Fruit fly (Drosophila melanogaster) whole organism, embryonic: ENCODE results near the gene CG33120.

Experiments
- CG12155 ChIP-seq: fragments of 200-800 bp; sonication (Bioruptor generic); optimal IDR thresholded peaks from 3 replicates; lab custom pipeline; 2016; ENCODE audit warnings: missing biosample characterization, missing genetic modification characterization
- CG13624 ChIP-seq: fragments of 200-800 bp; sonication (Bioruptor generic); optimal IDR thresholded peaks from 2 replicates; lab custom pipeline; 2016; ENCODE audit warnings: missing biosample characterization, missing genetic modification characterization
- CG14441 ChIP-seq: fragments of 200-800 bp; sonication (Bioruptor generic); IDR thresholded peaks from 2 replicates; pipeline ENCODE4 v1.3.6; 2022; ENCODE audit warnings: missing biosample characterization, missing genetic modification characterization
- CG15479 ChIP-seq: fragments of 200-800 bp; sonication (Bioruptor generic); optimal IDR thresholded peaks from 3 replicates; lab custom pipeline; 2019; ENCODE audit warnings: missing biosample characterization, mild to moderate bottlenecking, missing genetic modification characterization, moderate library complexity
- CG1603 ChIP-seq: fragments of 200-800 bp; sonication (Bioruptor generic); optimal IDR thresholded peaks from 2 replicates; lab custom pipeline; 2019; ENCODE audit warnings: missing biosample characterization, mild to moderate bottlenecking, missing genetic modification characterization, moderate library complexity
- CG17912 ChIP-seq: fragments of 200-800 bp; sonication (Bioruptor generic); optimal IDR thresholded peaks from 2 replicates; lab custom pipeline; 2018; ENCODE audit warnings: missing biosample characterization, mild to moderate bottlenecking, missing genetic modification characterization
- CG18262 ChIP-seq: fragments of 200-800 bp; optimal IDR thresholded peaks from 3 replicates; lab custom pipeline; 2019; ENCODE audit warnings: missing biosample characterization, mild to moderate bottlenecking, missing genetic modification characterization, moderate library complexity
- CG18476 ChIP-seq: fragments of 200-800 bp; sonication (Bioruptor generic); optimal IDR thresholded peaks from 2 replicates; lab custom pipeline; 2016; ENCODE audit warnings: missing biosample characterization, mild to moderate bottlenecking, missing genetic modification characterization
- CG2116 ChIP-seq: fragments of 200-800 bp; sonication (Bioruptor generic); optimal IDR thresholded peaks from 3 replicates; lab custom pipeline; 2018; ENCODE audit warnings: missing biosample characterization, mild to moderate bottlenecking, missing genetic modification characterization
- CG2120 ChIP-seq: fragments of 200-800 bp; sonication (Bioruptor generic); optimal IDR thresholded peaks from 3 replicates; lab custom pipeline; 2016; ENCODE audit warnings: missing biosample characterization, missing genetic modification characterization
- CG4360 ChIP-seq: fragments of 200-800 bp; sonication (Bioruptor generic); IDR thresholded peaks from 2 replicates; pipeline ENCODE4 v1.3.6; 2022; ENCODE audit warnings: missing biosample characterization, missing genetic modification characterization
- CG4424 ChIP-seq: fragments of 200-800 bp; sonication (Bioruptor generic); optimal IDR thresholded peaks from 3 replicates; lab custom pipeline; 2016; ENCODE audit warnings: missing biosample characterization, missing genetic modification characterization
- CG7786 ChIP-seq: fragments of 200-800 bp; sonication (Bioruptor generic); optimal IDR thresholded peaks from 2 replicates; lab custom pipeline; 2016; ENCODE audit warnings: missing biosample characterization, missing genetic modification characterization
- CG7839 ChIP-seq: fragments of 200-800 bp; sonication (Bioruptor generic); optimal IDR thresholded peaks from 3 replicates; lab custom pipeline; 2018; ENCODE audit warnings: missing biosample characterization, mild to moderate bottlenecking, missing genetic modification characterization, moderate library complexity
- CG8924 ChIP-seq: fragments of 200-800 bp; optimal IDR thresholded peaks from 3 replicates; lab custom pipeline; 2019; ENCODE audit warnings: missing biosample characterization, mild to moderate bottlenecking, missing genetic modification characterization, moderate library complexity
- CG9609 ChIP-seq: fragments of 200-800 bp; sonication (Bioruptor generic); optimal IDR thresholded peaks from 3 replicates; lab custom pipeline; 2016; ENCODE audit warnings: missing biosample characterization, missing genetic modification characterization
- CG9797 ChIP-seq: fragments of 200-800 bp; sonication (Bioruptor generic); optimal IDR thresholded peaks from 3 replicates; lab custom pipeline; 2018; ENCODE audit warnings: missing biosample characterization, mild to moderate bottlenecking, missing genetic modification characterization
- CHES-1-like ChIP-seq: fragments of 200-800 bp; sonication (Bioruptor generic); optimal IDR thresholded peaks from 2 replicates; lab custom pipeline; 2016; ENCODE audit warnings: missing biosample characterization, missing genetic modification characterization
- CTCF ChIP-seq: fragments of 200-800 bp; sonication (Bioruptor generic); optimal IDR thresholded peaks from 2 replicates; lab custom pipeline; 2017; ENCODE audit warnings: missing biosample characterization, mild to moderate bottlenecking, missing genetic modification characterization, moderate library complexity
- CoRest ChIP-seq: fragments of 200-800 bp; sonication (Bioruptor generic); optimal IDR thresholded peaks from 3 replicates; lab custom pipeline; 2018; ENCODE audit warnings: missing biosample characterization, mild to moderate bottlenecking, missing genetic modification characterization, moderate library complexity
- Ets65A ChIP-seq: fragments of 200-800 bp; sonication (Bioruptor generic); peaks from one replicate; lab custom pipeline; 2016; ENCODE audit warnings: missing biosample characterization, missing genetic modification characterization
- GATAe ChIP-seq: fragments of 200-800 bp; sonication (Bioruptor generic); conservative IDR thresholded peaks from 2 replicates; pipeline ENCODE4 v1.3.6; 2022; ENCODE audit warnings: missing biosample characterization, missing genetic modification characterization
- Jarid2 ChIP-seq: fragments of 200-800 bp; sonication (Bioruptor generic); optimal IDR thresholded peaks from 3 replicates; lab custom pipeline; 2017; ENCODE audit warnings: mild to moderate bottlenecking, missing biosample characterization, missing genetic modification reagents, missing genetic modification characterization
- Lhr ChIP-seq: fragments of 200-800 bp; sonication (Bioruptor generic); optimal IDR thresholded peaks from 3 replicates; lab custom pipeline; 2017; ENCODE audit warnings: mild to moderate bottlenecking, missing biosample characterization, missing genetic modification reagents, missing genetic modification characterization
- MBD-R2 ChIP-seq: fragments of 200-800 bp; sonication (Bioruptor generic); IDR thresholded peaks from 2 replicates; pipeline ENCODE4 v1.3.6; 2022; ENCODE audit warnings: missing biosample characterization, missing genetic modification characterization
- MESR4 ChIP-seq: fragments of 200-800 bp; sonication (Bioruptor generic); optimal IDR thresholded peaks from 2 replicates; lab custom pipeline; 2018; ENCODE audit warnings: missing biosample characterization, mild to moderate bottlenecking, missing genetic modification characterization, moderate library complexity
- NC2β ChIP-seq: fragments of 200-800 bp; sonication (Bioruptor generic); optimal IDR thresholded peaks from 2 replicates; lab custom pipeline; 2016; ENCODE audit warnings: missing biosample characterization, missing genetic modification characterization
- Scr ChIP-seq: fragments of 200-800 bp; sonication (Bioruptor generic); IDR thresholded peaks from 2 replicates; pipeline ENCODE4 v1.3.6; 2022; ENCODE audit warnings: missing biosample characterization, missing genetic modification characterization; ENCODE audit not compliant: partially characterized antibody
- Sin3A ChIP-seq: fragments of >200 bp; optimal IDR thresholded peaks from 2 replicates; lab custom pipeline; 2018
- bcd ChIP-seq: fragments of 200-800 bp; sonication (Bioruptor generic); optimal IDR thresholded peaks from 2 replicates; lab custom pipeline; 2017; ENCODE audit warnings: missing biosample characterization, mild to moderate bottlenecking, missing genetic modification characterization
- chif ChIP-seq, 2 experiments: fragments of 200-800 bp; sonication (Bioruptor generic); optimal IDR thresholded peaks; 3 replicates each; lab custom pipeline; 2016; ENCODE audit warnings: missing biosample characterization in 2 of 2, missing genetic modification characterization in 2 of 2
- chinmo ChIP-seq: fragments of 200-800 bp; sonication (Bioruptor generic); IDR thresholded peaks from 4 replicates; pipeline ENCODE4 v1.3.6; 2022; ENCODE audit warnings: missing biosample characterization, missing genetic modification characterization; ENCODE audit not compliant: partially characterized antibody
- dysf ChIP-seq: fragments of 200-800 bp; sonication (Bioruptor generic); IDR thresholded peaks from 3 replicates; pipeline ENCODE4 v1.3.6; 2022; ENCODE audit warnings: missing biosample characterization, missing genetic modification characterization
- esg ChIP-seq: fragments of 200-800 bp; sonication (Bioruptor generic); conservative IDR thresholded peaks from 2 replicates; pipeline ENCODE4 v1.3.6; 2022; ENCODE audit warnings: missing biosample characterization, missing genetic modification characterization
- fd102C ChIP-seq: fragments of 200-800 bp; sonication (Bioruptor generic); optimal IDR thresholded peaks from 2 replicates; lab custom pipeline; 2018; ENCODE audit warnings: missing biosample characterization, mild to moderate bottlenecking, missing genetic modification characterization, moderate library complexity
- hb ChIP-seq: fragments of 200-800 bp; sonication (Bioruptor generic); IDR thresholded peaks from 3 replicates; pipeline ENCODE4 v1.3.6; 2022; ENCODE audit warnings: missing biosample characterization, missing genetic modification characterization; ENCODE audit not compliant: partially characterized antibody
- her ChIP-seq: fragments of 200-800 bp; sonication (Bioruptor generic); optimal IDR thresholded peaks from 2 replicates; lab custom pipeline; 2016; ENCODE audit warnings: missing biosample characterization, missing genetic modification characterization
- insv ChIP-seq, 2 experiments: fragments of 200-800 bp; sonication (Bioruptor generic); optimal IDR thresholded peaks; 3 replicates each; lab custom pipeline; 2016 to 2018; ENCODE audit warnings: missing biosample characterization in 2 of 2, missing genetic modification characterization in 2 of 2
- lola ChIP-seq, 3 experiments: fragments of >200 bp in 2 of 3; fragments of 200-800 bp in 1 of 3; sonication (Bioruptor generic) in 1 of 3; optimal IDR thresholded peaks; 2 replicates each; lab custom pipeline; 2017 to 2019; ENCODE audit warnings: missing biosample characterization in 3 of 3, missing genetic modification characterization in 3 of 3, mild to moderate bottlenecking in 1 of 3, moderate library complexity in 1 of 3
- nmo ChIP-seq: fragments of 200-800 bp; sonication (Bioruptor generic); optimal IDR thresholded peaks from 2 replicates; lab custom pipeline; 2018; ENCODE audit warnings: missing biosample characterization, mild to moderate bottlenecking, missing genetic modification characterization, moderate library complexity
- p53 ChIP-seq: fragments of 200-800 bp; sonication (Bioruptor generic); optimal IDR thresholded peaks from 2 replicates; lab custom pipeline; 2016; ENCODE audit warnings: missing biosample characterization, missing genetic modification characterization
- sd ChIP-seq: fragments of 200-800 bp; sonication (Bioruptor generic); optimal IDR thresholded peaks from 3 replicates; lab custom pipeline; 2018; ENCODE audit warnings: missing biosample characterization, mild to moderate bottlenecking, missing genetic modification characterization, moderate library complexity
- sug ChIP-seq: fragments of 200-800 bp; optimal IDR thresholded peaks from 2 replicates; lab custom pipeline; 2019; ENCODE audit warnings: missing biosample characterization, mild to moderate bottlenecking, missing genetic modification characterization, moderate library complexity
- trem ChIP-seq: fragments of 200-800 bp; optimal IDR thresholded peaks from 3 replicates; lab custom pipeline; 2019; ENCODE audit warnings: missing biosample characterization, mild to moderate bottlenecking, missing genetic modification characterization, moderate library complexity
- tx ChIP-seq: fragments of 200-800 bp; sonication (Bioruptor generic); optimal IDR thresholded peaks from 2 replicates; lab custom pipeline; 2016; ENCODE audit warnings: missing biosample characterization, missing genetic modification characterization
- usp ChIP-seq: fragments of >200 bp; optimal IDR thresholded peaks from 2 replicates; lab custom pipeline; 2017; ENCODE audit warnings: missing biosample characterization, missing genetic modification characterization
- yki ChIP-seq: fragments of >200 bp; optimal IDR thresholded peaks from 3 replicates; lab custom pipeline; 2018
- zen ChIP-seq: fragments of 200-800 bp; sonication (Bioruptor generic); optimal IDR thresholded peaks from 3 replicates; lab custom pipeline; 2018; ENCODE audit warnings: missing biosample characterization, mild to moderate bottlenecking, missing genetic modification characterization, moderate library complexity
- zf30C ChIP-seq: fragments of 200-800 bp; sonication (Bioruptor generic); optimal IDR thresholded peaks from 3 replicates; lab custom pipeline; 2018; ENCODE audit warnings: missing biosample characterization, mild to moderate bottlenecking, missing genetic modification characterization
- zfh2 ChIP-seq: fragments of 200-800 bp; sonication (Bioruptor generic); optimal IDR thresholded peaks from 2 replicates; lab custom pipeline; 2016; ENCODE audit warnings: missing biosample characterization, missing genetic modification characterization

The CG33120 gene

dm6 chr2L:18858661-18859532 is 14.5 kb upstream of the CG33120 start, which contains the start of the genes CG10602 and mRpL13:
TSS of gene CG10602 (minus strand) at chr2L:18859248.
TSS of gene mRpL13 (minus strand) at chr2L:18859248.
- TF ChIP-seq CG4360 (GFP tag; lab: Robert Waterston, UW) (peak; percentile 86), trem (tag; lab: Kevin White, UChicago) (peak; percentile 79), Sin3A (lab: Kevin White, UChicago) (peak; percentile 4), CG9609 (GFP tag; lab: Kevin White, UChicago) (peak; percentile 49), CG15479 (no peak), zfh2 (GFP tag; lab: Kevin White, UChicago) (peak; percentile 39), zen (tag; lab: Kevin White, UChicago) (peak; percentile 84), CTCF (GFP tag; lab: Kevin White, UChicago) (peak; percentile 79), esg (GFP tag; lab: Robert Waterston, UW) (no peak), chinmo (GFP tag; lab: Robert Waterston, UW) (peak; percentile 75; the same call in 1 of the 4 replicates), her (GFP tag; lab: Kevin White, UChicago) (peak; percentile 27), CG8924 (tag; lab: Kevin White, UChicago) (peak; percentile 67), CG1603 (tag; lab: Kevin White, UChicago) (peak; percentile 81), CG18262 (no peak), Scr (GFP tag; lab: Robert Waterston, UW) (0 out of 2 replicates have a peak, but pooled peaks have one; percentile 24), CG14441 (no peak), sd (peak; percentile 66), CG7786 (GFP tag; lab: Kevin White, UChicago) (peak; percentile 9), CG7839 (tag; lab: Kevin White, UChicago) (peak; percentile 5), GATAe (GFP tag; lab: Robert Waterston, UW) (no peak), CG2116 (peak; percentile 36), fd102C (GFP tag; lab: Kevin White, UChicago) (no peak), dysf (GFP tag; lab: Robert Waterston, UW) (no peak), MBD-R2 (peak; percentile 81), MESR4 (GFP tag; lab: Kevin White, UChicago) (peak; percentile 57), CG13624 (GFP tag; lab: Kevin White, UChicago) (peak; percentile 45), CHES-1-like (GFP tag; lab: Kevin White, UChicago) (peak; percentile 31), chif (GFP tag; optimal IDR thresholded peaks at IDR 0.05; lab: Kevin White, UChicago) (peak in 1 of 2 experiments; percentile 51), tx (GFP tag; lab: Kevin White, UChicago) (no peak), Jarid2 (peak; percentile 31), Lhr (GFP tag; lab: Kevin White, UChicago) (peak; percentile 97), CoRest (peak; percentile 54), CG9797 (GFP tag; lab: Kevin White, UChicago) (peak; percentile 81), CG2120 (GFP tag; lab: Kevin White, UChicago) (peak; percentile 46), Ets65A (GFP tag; lab: Kevin White, UChicago) (peak; percentile 68), usp (no peak), CG18476 (GFP tag; lab: Kevin White, UChicago) (no peak), CG12155 (GFP tag; lab: Kevin White, UChicago) (peak; percentile 21), sug (tag; lab: Kevin White, UChicago) (peak; percentile 47), yki (lab: Kevin White, UChicago) (peak; percentile 46), insv (GFP tag; optimal IDR thresholded peaks at IDR 0.05; lab: Kevin White, UChicago) (peak; percentile 98 to 100), NC2β (peak; percentile 38), zf30C (no peak), bcd (GFP tag; lab: Kevin White, UChicago) (no peak), nmo (GFP tag; lab: Kevin White, UChicago) (peak; percentile 76), CG17912 (GFP tag; lab: Kevin White, UChicago) (no peak), hb (GFP tag; lab: Robert Waterston, UW) (no peak), CG4424 (peak; percentile 27), p53 (GFP tag; lab: Kevin White, UChicago) (peak; percentile 43), lola (GFP tag; optimal IDR thresholded peaks at IDR 0.05; lab: Kevin White, UChicago) (peak in 1 of 3 experiments; percentile 13)
